Worm (Caenorhabditis elegans): ENCODE data around the gene glb-24.
A peak's percentile ranks its signal among the peaks of the same experiment; 100 is the strongest.

The glb-24 gene

ce11 chrV:12919705-12920104, 33.9 kb upstream of the glb-24 start, which contains the start of gene lipl-1:
Gene lipl-1 (plus strand): TSS chrV:12919986.
- TF ChIP-seq zag-1 (tag; optimal IDR thresholded peaks at IDR 0.05), result no peak
- no peak for TF ChIP-seq zip-4 (GFP tag; optimal IDR thresholded peaks at IDR 0.05)
- no peak for TF ChIP-seq nhr-84 (tag; optimal IDR thresholded peaks at IDR 0.05)
- TF ChIP-seq sup-37 (GFP tag; optimal IDR thresholded peaks at IDR 0.05), result no peak
- TF ChIP-seq sptf-1 (tag; optimal IDR thresholded peaks at IDR 0.05), result no peak
- TF ChIP-seq ces-1 (GFP tag; optimal IDR thresholded peaks at IDR 0.05), result no peak
- TF ChIP-seq tbx-2 (tag; optimal IDR thresholded peaks at IDR 0.05), result no peak
- no peak for TF ChIP-seq hlh-17 (GFP tag; optimal IDR thresholded peaks at IDR 0.05; ENCODE audit: borderline replicate concordance)
- TF ChIP-seq nhr-237 (tag; optimal IDR thresholded peaks at IDR 0.05), result no peak
- TF ChIP-seq nhr-12 (tag; optimal IDR thresholded peaks at IDR 0.05), result no peak
- no peak for TF ChIP-seq ceh-88 (GFP tag; IDR thresholded peaks at IDR 0.05)
- no peak for TF ChIP-seq efl-3 (GFP tag; optimal IDR thresholded peaks at IDR 0.05)
- TF ChIP-seq nhr-47 (tag; optimal IDR thresholded peaks at IDR 0.05), result no peak
- no peak for TF ChIP-seq ceh-63 (GFP tag; optimal IDR thresholded peaks at IDR 0.05)
- TF ChIP-seq lin-15B (tag; optimal IDR thresholded peaks at IDR 0.05), result no peak
- TF ChIP-seq snu-23 (GFP tag; optimal IDR thresholded peaks at IDR 0.05), result no peak
- no peak for TF ChIP-seq xbp-1 (tag; optimal IDR thresholded peaks at IDR 0.05)
- no peak for TF ChIP-seq nhr-90 (tag; optimal IDR thresholded peaks at IDR 0.05; ENCODE audit: poor library complexity)
- TF ChIP-seq skn-1 (tag; optimal IDR thresholded peaks at IDR 0.05), result no peak

DNA sequence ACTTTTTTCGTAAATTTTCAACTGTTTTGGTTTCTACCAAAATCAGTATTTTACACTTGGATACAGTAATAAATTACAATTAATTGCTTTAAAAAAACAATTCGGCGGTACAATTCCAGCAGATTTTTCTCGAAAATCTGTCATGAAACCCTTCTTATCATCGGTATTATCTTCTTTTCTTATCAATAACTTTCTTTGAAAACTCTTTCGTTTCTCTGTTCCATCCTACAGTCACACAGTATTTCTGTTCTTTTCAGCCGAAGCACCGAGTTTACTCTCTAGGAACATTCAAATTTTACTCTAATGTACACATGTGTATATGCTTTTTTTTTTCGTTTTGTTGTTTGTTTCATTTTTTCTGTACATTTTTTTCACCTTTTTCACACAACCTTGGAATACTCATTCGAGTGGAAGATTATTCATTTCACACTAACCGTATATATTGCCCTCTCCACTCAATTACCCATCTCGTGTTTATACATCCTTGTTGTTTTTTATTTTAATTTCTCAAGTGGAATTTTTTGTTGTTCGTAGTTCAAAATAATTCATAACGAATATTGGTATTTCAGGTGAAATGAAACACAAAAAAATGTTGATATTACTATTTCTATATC, 23.9 kb upstream of the glb-24 start, which contains the start of gene nid-1:
Gene nid-1, plus strand, starts transcription at position 564 of the 614 bp plus-strand sequence.
- TF ChIP-seq elt-2 (tag; optimal IDR thresholded peaks at IDR 0.05) (peak; percentile 66), efl-1 (optimal IDR thresholded peaks at IDR 0.05) (no peak), efl-1 (GFP tag; optimal IDR thresholded peaks at IDR 0.05 in 1 of 2) (peak in 1 of 2 experiments; percentile 77), sox-4 (tag; optimal IDR thresholded peaks at IDR 0.05) (no peak)

ce11 chrV:12908614-12909013, 22.9 kb upstream of the glb-24 start:
- TF ChIP-seq C04F5.9 (tag; optimal IDR thresholded peaks at IDR 0.05) (no peak), efl-3 (GFP tag; optimal IDR thresholded peaks at IDR 0.05) (no peak), fkh-4 (tag; optimal IDR thresholded peaks at IDR 0.05; ENCODE audit: borderline replicate concordance) (no peak), fkh-8 (tag; optimal IDR thresholded peaks at IDR 0.05) (no peak), egl-27 (tag; optimal IDR thresholded peaks at IDR 0.05) (no peak), nhr-19 (GFP tag; conservative IDR thresholded peaks at IDR 0.05) (no peak), ces-1 (GFP tag; optimal IDR thresholded peaks at IDR 0.05) (no peak)

ce11 chrV:12907436-12907835, 21.7 kb upstream of the glb-24 start:
- TF ChIP-seq isw-1 (GFP tag; IDR thresholded peaks at IDR 0.05), result no peak
- no peak for TF ChIP-seq nhr-237 (tag; optimal IDR thresholded peaks at IDR 0.05)
- TF ChIP-seq Y116A8C.19 (tag; optimal IDR thresholded peaks at IDR 0.05; ENCODE audit: borderline replicate concordance), result no peak
- TF ChIP-seq hlh-4 (tag; optimal IDR thresholded peaks at IDR 0.05), result no peak
- no peak for TF ChIP-seq swsn-7 (tag; optimal IDR thresholded peaks at IDR 0.05)
- TF ChIP-seq dsc-1 (tag; optimal IDR thresholded peaks at IDR 0.05), result no peak
- TF ChIP-seq ces-1 (GFP tag; optimal IDR thresholded peaks at IDR 0.05), result no peak

ce11 chrV:12906732-12907131, 21.0 kb upstream of the glb-24 start, which contains the start of gene ttr-29:
Gene ttr-29 (minus strand): TSS chrV:12906832.
- TF ChIP-seq sox-4 (tag; optimal IDR thresholded peaks at IDR 0.05), result no peak
- no peak for TF ChIP-seq lsy-2 (tag; optimal IDR thresholded peaks at IDR 0.05)
- no peak for TF ChIP-seq lin-39 (tag; optimal IDR thresholded peaks at IDR 0.05)
- TF ChIP-seq pqm-1 (tag; optimal IDR thresholded peaks at IDR 0.05), result no peak
- no peak for TF ChIP-seq C34B4.2 (tag; optimal IDR thresholded peaks at IDR 0.05)
- TF ChIP-seq nhr-237 (tag; optimal IDR thresholded peaks at IDR 0.05), result no peak
- TF ChIP-seq dsc-1 (tag; optimal IDR thresholded peaks at IDR 0.05), result no peak
- no peak for TF ChIP-seq ceh-88 (GFP tag; IDR thresholded peaks at IDR 0.05)
- no peak for TF ChIP-seq zip-4 (GFP tag; optimal IDR thresholded peaks at IDR 0.05)
- TF ChIP-seq tlp-1 (tag; optimal IDR thresholded peaks at IDR 0.05), result no peak
- TF ChIP-seq nhr-20 (tag; optimal IDR thresholded peaks at IDR 0.05), result no peak
- TF ChIP-seq ceh-8 (GFP tag; optimal IDR thresholded peaks at IDR 0.05), result no peak
- no peak for TF ChIP-seq snu-23 (GFP tag; optimal IDR thresholded peaks at IDR 0.05)
- no peak for TF ChIP-seq pag-3 (tag; optimal IDR thresholded peaks at IDR 0.05; ENCODE audit: borderline replicate concordance, insufficient read depth)
- TF ChIP-seq nhr-47 (tag; optimal IDR thresholded peaks at IDR 0.05), result no peak
